Worm (Caenorhabditis elegans) whole organism, mixed stage, embryonic: ENCODE data around the gene fkh-7.

Experiments
- ceh-43 ChIP-seq: fragments of 200-800 bp; sonication (Bioruptor generic); optimal IDR thresholded peaks from 2 replicates; lab custom pipeline; 2018; ENCODE audit warnings: mild to moderate bottlenecking, missing genetic modification characterization, moderate library complexity, missing compliant biosample characterization
- ces-1 ChIP-seq: fragments of 150-350 bp; optimal IDR thresholded peaks from 2 replicates; lab custom pipeline; 2014; ENCODE audit warnings: missing biosample characterization, missing genetic modification reagents, missing genetic modification characterization
- lin-32 ChIP-seq: fragments of 200-800 bp; sonication (Bioruptor generic); optimal IDR thresholded peaks from 2 replicates; lab custom pipeline; 2018; ENCODE audit warnings: mild to moderate bottlenecking, missing genetic modification characterization, missing compliant biosample characterization
- mep-1 ChIP-seq: fragments of 150-350 bp; optimal IDR thresholded peaks from 2 replicates; lab custom pipeline; 2017; ENCODE audit warnings: missing biosample characterization, missing genetic modification reagents, missing genetic modification characterization, inconsistent platforms
- nhr-237 ChIP-seq: fragments of 150-350 bp; optimal IDR thresholded peaks from 2 replicates; lab custom pipeline; 2014; ENCODE audit warnings: missing biosample characterization, missing genetic modification characterization
- nhr-28 ChIP-seq: fragments of 150-350 bp; optimal IDR thresholded peaks from 2 replicates; lab custom pipeline; 2014; ENCODE audit warnings: missing biosample characterization, missing genetic modification characterization
- unc-62 ChIP-seq: fragments of 150-350 bp; optimal IDR thresholded peaks from 2 replicates; lab custom pipeline; 2014; ENCODE audit warnings: missing biosample characterization, missing genetic modification reagents, missing genetic modification characterization
- ztf-11 ChIP-seq: fragments of 150-350 bp; optimal IDR thresholded peaks from 2 replicates; lab custom pipeline; 2014; ENCODE audit warnings: missing biosample characterization, missing genetic modification characterization

- TF ChIP-seq ceh-43 (no peak), mep-1 (no peak), nhr-237 (tag; lab: Kevin White, UChicago) (no peak), ztf-11 (tag; lab: Kevin White, UChicago) (no peak), nhr-28 (tag; lab: Kevin White, UChicago) (no peak), unc-62 (GFP tag; lab: Kevin White, UChicago) (no peak), ces-1 (GFP tag; lab: Kevin White, UChicago) (no peak), lin-32 (GFP tag; lab: Kevin White, UChicago) (no peak)
Observed at ce11 chrIV:5580588-5581308, 3.7 kb upstream of the fkh-7 start.
